Worm (Caenorhabditis elegans) whole organism, L3 larva: ENCODE measurements around the gene cytb-5.1.

Experiments used
- egl-5 ChIP-seq: fragments of 150-350 bp; optimal IDR thresholded peaks from 2 replicates; lab custom pipeline; 2017; ENCODE audit warnings: missing biosample characterization, missing genetic modification reagents, missing genetic modification characterization, inconsistent platforms
- nhr-43 ChIP-seq: sonication (generic microtip); optimal IDR thresholded peaks from 2 replicates; lab custom pipeline; 2016; ENCODE audit warnings: mild to moderate bottlenecking, missing genetic modification characterization, missing compliant biosample characterization; ENCODE audit not compliant: poor library complexity, severe bottlenecking
- pqm-1 ChIP-seq: fragments of 150-350 bp; optimal IDR thresholded peaks from 2 replicates; lab custom pipeline; 2017; ENCODE audit warnings: missing biosample characterization, missing genetic modification characterization, inconsistent platforms
- unc-39 ChIP-seq: sonication (generic microtip); optimal IDR thresholded peaks from 4 replicates; lab custom pipeline; 2017; ENCODE audit warnings: missing biosample characterization, missing genetic modification characterization
- ztf-4 ChIP-seq: fragments of 150-350 bp; optimal IDR thresholded peaks from 2 replicates; lab custom pipeline; 2014; ENCODE audit warnings: missing biosample characterization, missing genetic modification characterization

Gene cytb-5.1

ce11 chrX:14049235-14049634 lies 47.5 kb downstream of the cytb-5.1 start, which contains the start of gene dyc-1:
Gene dyc-1 (plus strand): TSS chrX:14049535.
- no peak for TF ChIP-seq pqm-1 (tag; lab: Kevin White, UChicago)
- no peak for TF ChIP-seq egl-5
- no peak for TF ChIP-seq ztf-4
- TF ChIP-seq nhr-43, result no peak
- TF ChIP-seq unc-39 (tag; lab: Kevin White, UChicago), result no peak
